Worm (Caenorhabditis elegans) whole organism, mixed stage, embryonic: Measurements from ENCODE around the gene M03F4.6.

Source experiments
- bed-3 ChIP-seq: fragments of 200-800 bp; sonication (Bioruptor generic); optimal IDR thresholded peaks from 3 replicates; lab custom pipeline; 2018; ENCODE audit warnings: mild to moderate bottlenecking, missing genetic modification characterization, moderate library complexity, missing compliant biosample characterization
- cnd-1 ChIP-seq: fragments of 200-800 bp; sonication (Bioruptor generic); optimal IDR thresholded peaks from 2 replicates; lab custom pipeline; 2018; ENCODE audit warnings: mild to moderate bottlenecking, missing genetic modification characterization, missing compliant biosample characterization
- ham-2 ChIP-seq: fragments of 200-800 bp; sonication (Bioruptor generic); optimal IDR thresholded peaks from 2 replicates; lab custom pipeline; 2018; ENCODE audit warnings: mild to moderate bottlenecking, missing genetic modification characterization, missing compliant biosample characterization
- nhr-237 ChIP-seq: fragments of 150-350 bp; optimal IDR thresholded peaks from 2 replicates; lab custom pipeline; 2014; ENCODE audit warnings: missing biosample characterization, missing genetic modification characterization
- pha-4 ChIP-seq: fragments of 150-350 bp; optimal IDR thresholded peaks from 2 replicates; lab custom pipeline; 2018; ENCODE audit warnings: missing biosample characterization, missing genetic modification reagents, missing genetic modification characterization
- sem-2 ChIP-seq: fragments of 200-800 bp; sonication (Bioruptor generic); optimal IDR thresholded peaks from 2 replicates; lab custom pipeline; 2018; ENCODE audit warnings: mild to moderate bottlenecking, missing genetic modification characterization, missing compliant biosample characterization
- snpc-4 ChIP-seq: fragments of 150-350 bp; optimal IDR thresholded peaks from 2 replicates; lab custom pipeline; 2014; ENCODE audit warnings: missing biosample characterization, missing genetic modification characterization
- unc-120 ChIP-seq: sonication (generic microtip); optimal IDR thresholded peaks from 2 replicates; lab custom pipeline; 2017; ENCODE audit warnings: missing genetic modification characterization, missing compliant biosample characterization; ENCODE audit not compliant: poor library complexity, severe bottlenecking
- ztf-11 ChIP-seq: fragments of 150-350 bp; optimal IDR thresholded peaks from 2 replicates; lab custom pipeline; 2014; ENCODE audit warnings: missing biosample characterization, missing genetic modification characterization

- TF ChIP-seq sem-2 (GFP tag; lab: Kevin White, UChicago) (no peak), snpc-4 (tag; lab: Kevin White, UChicago) (no peak), pha-4 (no peak), bed-3 (GFP tag; lab: Kevin White, UChicago) (no peak), unc-120 (tag; lab: Kevin White, UChicago) (peak; percentile 50), ham-2 (no peak), cnd-1 (peak; percentile 7), ztf-11 (no peak), nhr-237 (tag; lab: Kevin White, UChicago) (no peak)
Measured at ce11 chrX:4998875-4999274, 29.7 kb upstream of the M03F4.6 start, which contains the start of gene set-30.
